Worm (Caenorhabditis elegans) whole organism, L4 larva: ENCODE measurements around the gene nhr-176.

Experiments
- R02D3.7 ChIP-seq: fragments of 150-350 bp; sonication (generic microtip); optimal IDR thresholded peaks from 3 replicates; lab custom pipeline; 2014; ENCODE audit warnings: missing biosample characterization, missing genetic modification characterization
- lsy-2 ChIP-seq, 2 experiments: fragments of 150-350 bp in 1 of 2; sonication (generic microtip) in 1 of 2; optimal IDR thresholded peaks; 2 replicates each; lab custom pipeline; 2014 to 2017; ENCODE audit warnings: missing biosample characterization in 2 of 2, missing genetic modification characterization in 2 of 2
- ztf-7 ChIP-seq: fragments of 150-350 bp; optimal IDR thresholded peaks from 2 replicates; lab custom pipeline; 2014; ENCODE audit warnings: missing biosample characterization, missing genetic modification characterization

DNA sequence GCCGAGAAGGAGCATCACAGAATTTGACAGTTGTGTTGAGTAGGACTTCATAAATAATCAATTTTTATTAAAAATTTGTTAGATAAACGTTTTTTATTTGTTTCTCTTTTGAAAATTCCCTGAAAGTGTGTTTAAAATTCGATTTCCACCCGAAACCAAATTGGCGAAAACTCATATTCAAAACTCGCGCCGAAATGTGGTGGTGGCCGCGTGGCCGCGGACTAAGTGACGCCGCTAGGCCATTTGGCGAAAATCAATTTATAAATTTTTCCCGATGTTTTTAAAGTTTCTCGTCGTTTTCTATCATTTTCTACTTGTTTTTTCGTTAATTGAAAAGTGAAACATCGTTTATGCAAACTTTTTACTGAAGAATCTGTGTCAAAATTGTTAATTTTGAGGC is 48.5 kb upstream of the nhr-176 start:
- TF ChIP-seq lsy-2 (tag; optimal IDR thresholded peaks at IDR 0.05; lab: Kevin White, UChicago) (no peak), ztf-7 (tag; lab: Kevin White, UChicago) (no peak), R02D3.7 (tag; lab: Kevin White, UChicago) (no peak)
